Worm (Caenorhabditis elegans) whole organism, young adult: ENCODE measurements around the gene srab-9.

Source experiments
- T07F8.4 ChIP-seq: sonication (generic microtip); optimal IDR thresholded peaks from 2 replicates; lab custom pipeline; 2016; ENCODE audit warnings: mild to moderate bottlenecking, missing genetic modification characterization, moderate library complexity, missing compliant biosample characterization
- efl-1 ChIP-seq: fragments of 150-350 bp; optimal IDR thresholded peaks from 2 replicates; lab custom pipeline; 2014; ENCODE audit warnings: missing biosample characterization, missing genetic modification reagents, missing genetic modification characterization
- mel-28 ChIP-seq: sonication (generic microtip); optimal IDR thresholded peaks from 2 replicates; lab custom pipeline; 2016; ENCODE audit warnings: borderline replicate concordance, mild to moderate bottlenecking, missing genetic modification characterization, missing compliant biosample characterization
- sdz-38 ChIP-seq: sonication (generic microtip); optimal IDR thresholded peaks from 2 replicates; lab custom pipeline; 2016; ENCODE audit warnings: missing genotype, missing genetic modification characterization, missing compliant biosample characterization
- unc-62 ChIP-seq: fragments of 150-350 bp; optimal IDR thresholded peaks from 2 replicates; lab custom pipeline; 2014; ENCODE audit warnings: missing biosample characterization, missing genetic modification reagents, missing genetic modification characterization
- ztf-6 ChIP-seq: fragments of 200-800 bp; sonication (Bioruptor generic); IDR thresholded peaks from 2 replicates; pipeline ENCODE4 v1.3.6; 2022; ENCODE audit warnings: missing genetic modification reagents, missing genetic modification characterization, missing compliant biosample characterization

DNA sequence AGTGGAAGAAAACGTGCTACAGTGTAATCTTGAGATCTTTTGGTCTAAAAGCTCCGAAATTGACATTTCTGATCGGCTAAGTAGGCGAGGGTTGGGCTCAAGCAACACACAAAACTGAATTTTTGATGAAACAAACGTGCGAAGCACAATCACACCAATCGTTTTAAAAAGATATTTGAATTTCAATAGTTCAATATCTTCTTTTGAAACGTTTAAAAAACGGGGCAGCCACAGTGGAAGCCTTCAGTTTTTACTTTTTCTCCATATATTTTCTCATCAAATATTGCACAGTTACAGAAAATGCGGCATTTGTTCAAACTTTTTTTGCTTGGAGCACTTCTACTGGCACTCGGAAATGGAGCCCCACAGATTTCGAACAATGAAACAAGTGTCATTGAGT is 25.2 kb upstream of the srab-9 start, which contains the start of gene C36C5.4:
- TF ChIP-seq unc-62 (GFP tag; lab: Kevin White, UChicago) (no peak), sdz-38 (tag; lab: Kevin White, UChicago) (no peak), mel-28 (tag; lab: Kevin White, UChicago) (no peak), efl-1 (GFP tag; lab: Kevin White, UChicago) (no peak), ztf-6 (GFP tag; lab: Robert Waterston, UW) (no peak), T07F8.4 (tag; lab: Kevin White, UChicago) (no peak)
